Worm (Caenorhabditis elegans) whole organism, L4/young adult: ENCODE measurements around the gene Y102A5C.27.

Experiments used
- W03F9.2 ChIP-seq: fragments of 150-350 bp; optimal IDR thresholded peaks from 2 replicates; lab custom pipeline; 2014; ENCODE audit warnings: missing biosample characterization, missing genetic modification characterization
- dao-5 ChIP-seq: sonication (generic microtip); optimal IDR thresholded peaks from 2 replicates; lab custom pipeline; 2016; ENCODE audit warnings: missing genotype, missing genetic modification characterization, moderate library complexity, missing compliant biosample characterization

DNA sequence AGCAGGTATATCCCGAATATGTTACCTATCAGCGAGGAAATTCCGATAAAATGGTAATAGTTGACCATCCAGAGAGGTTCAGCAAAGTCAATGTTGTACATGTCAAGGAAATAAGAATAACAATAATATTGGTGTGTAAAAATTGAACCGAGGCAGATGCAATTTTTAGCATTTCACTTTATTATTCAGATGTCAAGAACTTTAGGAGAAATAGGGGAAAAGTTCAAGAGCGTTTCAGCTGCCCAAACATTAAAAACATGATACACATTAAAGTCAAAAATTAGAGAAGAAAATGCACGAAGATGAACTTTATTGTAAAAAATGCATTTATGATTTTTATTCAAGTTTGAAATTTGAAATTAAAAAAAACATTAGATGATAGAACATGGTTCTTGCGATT, 19.8 kb upstream of the Y102A5C.27 start, which contains the start of gene sri-69:
- TF ChIP-seq W03F9.2 (tag; lab: Kevin White, UChicago) (no peak), dao-5 (tag; lab: Kevin White, UChicago) (no peak)
